Fruit fly (Drosophila melanogaster) whole organism, prepupa: ENCODE measurements around the gene CG31493.

ENCODE experiments used
- Blimp-1 ChIP-seq: fragments of 200-800 bp; sonication (Bioruptor generic); optimal IDR thresholded peaks from 3 replicates; lab custom pipeline; 2017; ENCODE audit warnings: missing biosample characterization, missing genetic modification characterization, mild to moderate bottlenecking, moderate library complexity, missing genetic modification reagents
- CG10631 ChIP-seq: fragments of 200-800 bp; sonication (Bioruptor generic); optimal IDR thresholded peaks from 2 replicates; lab custom pipeline; 2016; ENCODE audit warnings: missing biosample characterization, missing genetic modification characterization
- CG11294 ChIP-seq: fragments of 200-800 bp; sonication (Bioruptor generic); IDR thresholded peaks from 2 replicates; pipeline ENCODE4 v1.3.6; 2022; ENCODE audit warnings: missing biosample characterization, missing genetic modification characterization
- CG11762 ChIP-seq: fragments of 200-800 bp; sonication (Bioruptor generic); optimal IDR thresholded peaks from 3 replicates; lab custom pipeline; 2016; ENCODE audit warnings: missing biosample characterization, missing genetic modification characterization; ENCODE audit not compliant: insufficient read depth
- CG11902 ChIP-seq: fragments of 200-800 bp; sonication (Bioruptor generic); optimal IDR thresholded peaks from 3 replicates; lab custom pipeline; 2016; ENCODE audit warnings: missing biosample characterization, missing genetic modification characterization
- CG15336 ChIP-seq: fragments of 200-800 bp; sonication (Bioruptor generic); IDR thresholded peaks from 2 replicates; pipeline ENCODE4 v1.3.6; 2022; ENCODE audit warnings: missing biosample characterization, missing genetic modification characterization
- CG1621 ChIP-seq: fragments of 200-800 bp; sonication (Bioruptor generic); optimal IDR thresholded peaks from 3 replicates; lab custom pipeline; 2018; ENCODE audit warnings: missing biosample characterization, mild to moderate bottlenecking, missing genetic modification characterization
- CG3032 ChIP-seq: fragments of 200-800 bp; optimal IDR thresholded peaks from 2 replicates; lab custom pipeline; 2019; ENCODE audit warnings: missing biosample characterization, mild to moderate bottlenecking, missing genetic modification characterization, moderate library complexity
- CG32006 ChIP-seq: fragments of 200-800 bp; sonication (Bioruptor generic); optimal IDR thresholded peaks from 3 replicates; lab custom pipeline; 2017; ENCODE audit warnings: missing biosample characterization, mild to moderate bottlenecking, missing genetic modification characterization
- CG6163 ChIP-seq: fragments of 200-800 bp; sonication (Bioruptor generic); IDR thresholded peaks from 3 replicates; pipeline ENCODE4 v1.3.6; 2022; ENCODE audit warnings: missing biosample characterization, missing genetic modification characterization
- CG6276 ChIP-seq: fragments of 200-800 bp; sonication (Bioruptor generic); optimal IDR thresholded peaks from 2 replicates; lab custom pipeline; 2017; ENCODE audit warnings: missing biosample characterization, mild to moderate bottlenecking, missing genetic modification characterization
- CG6792 ChIP-seq: fragments of 200-800 bp; sonication (Bioruptor generic); optimal IDR thresholded peaks from 3 replicates; lab custom pipeline; 2016; ENCODE audit warnings: missing biosample characterization, missing genetic modification characterization
- CG6808 ChIP-seq: fragments of 200-800 bp; sonication (Bioruptor generic); optimal IDR thresholded peaks from 3 replicates; lab custom pipeline; 2017; ENCODE audit warnings: missing biosample characterization, missing genetic modification characterization, mild to moderate bottlenecking, moderate library complexity, missing genetic modification reagents
- CG6854 ChIP-seq: fragments of 200-800 bp; sonication (Bioruptor generic); optimal IDR thresholded peaks from 2 replicates; lab custom pipeline; 2017; ENCODE audit warnings: missing biosample characterization, mild to moderate bottlenecking, missing genetic modification characterization
- CG8119 ChIP-seq: fragments of 200-800 bp; sonication (Bioruptor generic); IDR thresholded peaks from 3 replicates; pipeline ENCODE4 v1.3.6; 2022; ENCODE audit warnings: missing biosample characterization, missing genetic modification characterization
- CG8319 ChIP-seq: fragments of 200-800 bp; sonication (Bioruptor generic); optimal IDR thresholded peaks from 3 replicates; lab custom pipeline; 2016; ENCODE audit warnings: missing biosample characterization, missing genetic modification characterization
- CG8632 ChIP-seq: fragments of 200-800 bp; sonication (Bioruptor generic); optimal IDR thresholded peaks from 3 replicates; lab custom pipeline; 2016; ENCODE audit warnings: missing biosample characterization, missing genetic modification characterization
- CG9139 ChIP-seq: fragments of 200-800 bp; sonication (Bioruptor generic); optimal IDR thresholded peaks from 3 replicates; lab custom pipeline; 2017; ENCODE audit warnings: missing biosample characterization, mild to moderate bottlenecking, missing genetic modification characterization
- Eip75B ChIP-seq: fragments of 200-800 bp; sonication (Bioruptor generic); optimal IDR thresholded peaks from 3 replicates; lab custom pipeline; 2016; ENCODE audit warnings: missing biosample characterization, missing genetic modification characterization
- Eip78C ChIP-seq: fragments of 200-800 bp; sonication (Bioruptor generic); peaks from one replicate; lab custom pipeline; 2016; ENCODE audit warnings: missing biosample characterization, missing genetic modification characterization
- Ets21C ChIP-seq: fragments of 200-800 bp; sonication (Bioruptor generic); optimal IDR thresholded peaks from 3 replicates; lab custom pipeline; 2016; ENCODE audit warnings: missing biosample characterization, missing genetic modification characterization
- Ets96B ChIP-seq: fragments of 200-800 bp; optimal IDR thresholded peaks from 2 replicates; lab custom pipeline; 2019; ENCODE audit warnings: missing biosample characterization, mild to moderate bottlenecking, missing genetic modification characterization, moderate library complexity
- Gug ChIP-seq: fragments of 200-800 bp; sonication (Bioruptor generic); IDR thresholded peaks from 2 replicates; pipeline ENCODE4 v1.3.6; 2022; ENCODE audit warnings: missing biosample characterization, missing genetic modification characterization
- Hr38 ChIP-seq: sonication (Bioruptor generic); optimal IDR thresholded peaks from 2 replicates; lab custom pipeline; 2016; ENCODE audit warnings: missing biosample characterization, missing genetic modification characterization
- Hr39 ChIP-seq: fragments of 200-800 bp; sonication (Bioruptor generic); optimal IDR thresholded peaks from 2 replicates; lab custom pipeline; 2016; ENCODE audit warnings: missing biosample characterization, missing genetic modification characterization
- Hr4 ChIP-seq: fragments of 200-800 bp; sonication (Bioruptor generic); optimal IDR thresholded peaks from 3 replicates; lab custom pipeline; 2016; ENCODE audit warnings: missing biosample characterization, missing genetic modification characterization
- Lpt ChIP-seq: fragments of 200-800 bp; sonication (Bioruptor generic); optimal IDR thresholded peaks from 3 replicates; lab custom pipeline; 2016; ENCODE audit warnings: missing biosample characterization, missing genetic modification characterization
- Met ChIP-seq: fragments of 200-800 bp; sonication (Bioruptor generic); optimal IDR thresholded peaks from 3 replicates; lab custom pipeline; 2016; ENCODE audit warnings: missing biosample characterization, missing genetic modification characterization
- OdsH ChIP-seq: fragments of 200-800 bp; sonication (Bioruptor generic); optimal IDR thresholded peaks from 3 replicates; lab custom pipeline; 2016; ENCODE audit warnings: missing biosample characterization, missing genetic modification characterization
- Smox ChIP-seq: fragments of 200-800 bp; sonication (Bioruptor generic); optimal IDR thresholded peaks from 3 replicates; lab custom pipeline; 2016; ENCODE audit warnings: missing biosample characterization, missing genetic modification characterization
- Sox102F ChIP-seq: fragments of 200-800 bp; sonication (Bioruptor generic); optimal IDR thresholded peaks from 2 replicates; lab custom pipeline; 2016; ENCODE audit warnings: missing biosample characterization, mild to moderate bottlenecking, missing genetic modification characterization
- dsx ChIP-seq: fragments of 200-800 bp; optimal IDR thresholded peaks from 3 replicates; lab custom pipeline; 2019; ENCODE audit warnings: missing biosample characterization, mild to moderate bottlenecking, missing genetic modification characterization, moderate library complexity; ENCODE audit not compliant: poor library complexity, severe bottlenecking
- eg ChIP-seq: fragments of 200-800 bp; sonication (Bioruptor generic); IDR thresholded peaks from 3 replicates; pipeline ENCODE4 v1.3.6; 2022; ENCODE audit warnings: missing biosample characterization, missing genetic modification characterization
- esn ChIP-seq: fragments of 200-800 bp; sonication (Bioruptor generic); optimal IDR thresholded peaks from 2 replicates; lab custom pipeline; 2016; ENCODE audit warnings: missing biosample characterization, mild to moderate bottlenecking, missing genetic modification characterization, moderate library complexity
- fd59A ChIP-seq: fragments of 200-800 bp; sonication (Bioruptor generic); optimal IDR thresholded peaks from 2 replicates; lab custom pipeline; 2017; ENCODE audit warnings: missing biosample characterization, mild to moderate bottlenecking, missing genetic modification characterization, missing genetic modification reagents
- fd85E ChIP-seq: fragments of 200-800 bp; sonication (Bioruptor generic); optimal IDR thresholded peaks from 3 replicates; lab custom pipeline; 2016; ENCODE audit warnings: missing biosample characterization, missing genetic modification characterization
- fkh ChIP-seq: fragments of 200-800 bp; sonication (Bioruptor generic); optimal IDR thresholded peaks from 3 replicates; lab custom pipeline; 2017; ENCODE audit warnings: missing biosample characterization, mild to moderate bottlenecking, missing genetic modification characterization, moderate library complexity
- lz ChIP-seq: fragments of 200-800 bp; sonication (Bioruptor generic); optimal IDR thresholded peaks from 3 replicates; lab custom pipeline; 2016; ENCODE audit warnings: missing biosample characterization, missing genetic modification characterization
- net ChIP-seq: fragments of 200-800 bp; sonication (Bioruptor generic); optimal IDR thresholded peaks from 3 replicates; lab custom pipeline; 2016; ENCODE audit warnings: missing biosample characterization, missing genetic modification characterization
- salr ChIP-seq, 2 experiments: fragments of 200-800 bp; sonication (Bioruptor generic); optimal IDR thresholded peaks; 3 replicates each; lab custom pipeline; 2016 to 2018; ENCODE audit warnings: missing biosample characterization in 2 of 2, missing genetic modification characterization in 2 of 2, mild to moderate bottlenecking in 1 of 2
- spab ChIP-seq: fragments of 200-800 bp; sonication (Bioruptor generic); optimal IDR thresholded peaks from 2 replicates; lab custom pipeline; 2017; ENCODE audit warnings: missing biosample characterization, mild to moderate bottlenecking, missing genetic modification characterization, missing genetic modification reagents
- ss ChIP-seq, 2 experiments: fragments of 200-800 bp; sonication (Bioruptor generic); optimal IDR thresholded peaks; 2 replicates in 1 of 2; 3 replicates in 1 of 2; lab custom pipeline; 2017 to 2018; ENCODE audit warnings: mild to moderate bottlenecking in 2 of 2, missing biosample characterization in 2 of 2, missing genetic modification characterization in 2 of 2, moderate library complexity in 1 of 2
- svp ChIP-seq: fragments of 200-800 bp; sonication (Bioruptor generic); peaks from one replicate; lab custom pipeline; 2016; ENCODE audit warnings: missing biosample characterization, missing genetic modification characterization
- topi ChIP-seq: fragments of 200-800 bp; sonication (Bioruptor generic); optimal IDR thresholded peaks from 3 replicates; lab custom pipeline; 2016; ENCODE audit warnings: missing biosample characterization, missing genetic modification characterization
- vri ChIP-seq: fragments of 200-800 bp; sonication (Bioruptor generic); optimal IDR thresholded peaks from 3 replicates; lab custom pipeline; 2016; ENCODE audit warnings: missing biosample characterization, mild to moderate bottlenecking, missing genetic modification characterization

The CG31493 gene

dm6 chr3R:7123073-7123572, 8.2 kb upstream of the CG31493 start:
- no peak for TF ChIP-seq Eip75B (GFP tag; lab: Kevin White, UChicago)
- TF ChIP-seq CG6276 (GFP tag; lab: Kevin White, UChicago) = peak; percentile 13
- no peak for TF ChIP-seq CG6792 (GFP tag; lab: Kevin White, UChicago)
- peak; percentile 12 for TF ChIP-seq Eip78C (GFP tag; lab: Kevin White, UChicago)

- TF ChIP-seq fkh (GFP tag; lab: Kevin White, UChicago) (peak; percentile 84), CG15336 (GFP tag; lab: Robert Waterston, UW) (no peak), Hr38 (no peak), CG11294 (GFP tag; lab: Robert Waterston, UW) (no peak; the same call in 1 of the 2 replicates), dsx (GFP tag; lab: Kevin White, UChicago) (peak; percentile 4), eg (GFP tag; lab: Robert Waterston, UW) (0 out of 3 replicates have a peak, but pooled peaks have one; percentile 27), CG6854 (GFP tag; lab: Kevin White, UChicago) (no peak), svp (GFP tag; lab: Kevin White, UChicago) (no peak), CG1621 (tag; lab: Kevin White, UChicago) (no peak)
Observed at dm6 chr3R:7123699-7124098, 7.7 kb upstream of the CG31493 start.

dm6 chr3R:7124109-7124639, 7.2 kb upstream of the CG31493 start, which contains the start of the genes Alh and CG10098:
Alh (minus strand) TSS chr3R:7124185.
CG10098 (plus strand) TSS chr3R:7124548.
- TF ChIP-seq CG8319 (GFP tag; lab: Kevin White, UChicago) (peak; percentile 62), Hr4 (GFP tag; lab: Kevin White, UChicago) (peak; percentile 84), CG1621 (tag; lab: Kevin White, UChicago) (peak; percentile 31), Eip75B (GFP tag; lab: Kevin White, UChicago) (peak; percentile 76), spab (peak; percentile 42), svp (GFP tag; lab: Kevin White, UChicago) (peak; percentile 96), CG11902 (peak; percentile 85), Gug (peak; percentile 55), CG6276 (GFP tag; lab: Kevin White, UChicago) (peak; percentile 5), topi (GFP tag; lab: Kevin White, UChicago) (peak; percentile 82), esn (peak; percentile 89), eg (GFP tag; lab: Robert Waterston, UW) (peak; percentile 81), CG6854 (GFP tag; lab: Kevin White, UChicago) (no peak), fkh (GFP tag; lab: Kevin White, UChicago) (peak; percentile 93), Smox (GFP tag; lab: Kevin White, UChicago) (peak; percentile 86), CG8632 (GFP tag; lab: Kevin White, UChicago) (peak; percentile 73), Lpt (GFP tag; lab: Kevin White, UChicago) (peak; percentile 55), Eip78C (GFP tag; lab: Kevin White, UChicago) (peak; percentile 90), Hr39 (peak; percentile 93), dsx (GFP tag; lab: Kevin White, UChicago) (peak; percentile 5), CG6808 (peak; percentile 37), CG9139 (GFP tag; lab: Kevin White, UChicago) (no peak), vri (GFP tag; lab: Kevin White, UChicago) (peak; percentile 42), OdsH (GFP tag; lab: Kevin White, UChicago) (peak; percentile 85), CG8119 (GFP tag; lab: Robert Waterston, UW) (peak; percentile 34; the same call in 2 of the 3 replicates), Ets21C (GFP tag; lab: Kevin White, UChicago) (peak; percentile 86), CG6163 (peak; percentile 79), Met (GFP tag; lab: Kevin White, UChicago) (peak; percentile 87), lz (peak; percentile 89), CG10631 (GFP tag; lab: Kevin White, UChicago) (peak; percentile 92), CG3032 (peak; percentile 81), CG32006 (GFP tag; lab: Kevin White, UChicago) (peak; percentile 77), net (peak; percentile 62), CG11762 (GFP tag; lab: Kevin White, UChicago) (peak; percentile 52), fd59A (GFP tag; lab: Kevin White, UChicago) (peak; percentile 61), salr (GFP tag; optimal IDR thresholded peaks at IDR 0.05; lab: Kevin White, UChicago) (peak; percentile 61 to 88), Ets96B (tag; lab: Kevin White, UChicago) (peak; percentile 61), ss (GFP tag; optimal IDR thresholded peaks at IDR 0.05; lab: Kevin White, UChicago) (peak in 1 of 2 experiments; percentile 48), fd85E (GFP tag; lab: Kevin White, UChicago) (no peak), Sox102F (peak; percentile 75), Blimp-1 (GFP tag; lab: Kevin White, UChicago) (peak; percentile 28)
